Fruit fly (Drosophila melanogaster) whole organism, embryonic: ENCODE data around the gene CG5805.
A peak's percentile ranks its signal among the peaks of the same experiment; 100 is the strongest.

ENCODE experiments used
- Awh ChIP-seq: fragments of 200-800 bp; sonication (Bioruptor generic); IDR thresholded peaks from 2 replicates; pipeline ENCODE4, ENCODE4 v1.3.6; 2022; ENCODE audit warnings: missing biosample characterization, missing genetic modification characterization
- B-H2 ChIP-seq: fragments of 200-800 bp; sonication (Bioruptor generic); optimal IDR thresholded peaks from 2 replicates; lab custom pipeline; 2018; ENCODE audit warnings: missing biosample characterization, mild to moderate bottlenecking, missing genetic modification characterization
- Blimp-1 ChIP-seq: fragments of 200-800 bp; sonication (Bioruptor generic); optimal IDR thresholded peaks from 3 replicates; lab custom pipeline; 2018; ENCODE audit warnings: missing biosample characterization, missing genetic modification characterization, mild to moderate bottlenecking, moderate library complexity, missing genetic modification reagents
- CG11456 ChIP-seq: fragments of 200-800 bp; sonication (Bioruptor generic); IDR thresholded peaks from 3 replicates; pipeline ENCODE4 v1.3.6; 2022; ENCODE audit warnings: missing biosample characterization, missing genetic modification characterization
- CG12769 ChIP-seq: fragments of 200-800 bp; sonication (Bioruptor generic); optimal IDR thresholded peaks from 2 replicates; lab custom pipeline; 2019; ENCODE audit warnings: missing biosample characterization, mild to moderate bottlenecking, missing genetic modification characterization, moderate library complexity
- CG12942 ChIP-seq: fragments of 200-800 bp; sonication (Bioruptor generic); optimal IDR thresholded peaks from 3 replicates; lab custom pipeline; 2016; ENCODE audit warnings: missing biosample characterization, missing genetic modification characterization
- CG13424 ChIP-seq: fragments of 200-800 bp; sonication (Bioruptor generic); optimal IDR thresholded peaks from 2 replicates; lab custom pipeline; 2019; ENCODE audit warnings: missing biosample characterization, mild to moderate bottlenecking, missing genetic modification characterization, moderate library complexity
- CG13775 ChIP-seq: fragments of 200-800 bp; sonication (Bioruptor generic); optimal IDR thresholded peaks from 3 replicates; lab custom pipeline; 2017; ENCODE audit warnings: missing biosample characterization, mild to moderate bottlenecking, missing genetic modification characterization
- CG1603 ChIP-seq: fragments of 200-800 bp; sonication (Bioruptor generic); optimal IDR thresholded peaks from 2 replicates; lab custom pipeline; 2019; ENCODE audit warnings: missing biosample characterization, mild to moderate bottlenecking, missing genetic modification characterization, moderate library complexity
- CG17385 ChIP-seq: fragments of 200-800 bp; sonication (Bioruptor generic); optimal IDR thresholded peaks from 3 replicates; lab custom pipeline; 2018; ENCODE audit warnings: missing biosample characterization, mild to moderate bottlenecking, missing genetic modification characterization
- CG1832 ChIP-seq: fragments of 200-800 bp; sonication (Bioruptor generic); optimal IDR thresholded peaks from 2 replicates; lab custom pipeline; 2017; ENCODE audit warnings: missing biosample characterization, mild to moderate bottlenecking, missing genetic modification characterization, inconsistent platforms
- CG2875 ChIP-seq: fragments of 200-800 bp; sonication (Bioruptor generic); optimal IDR thresholded peaks from 2 replicates; lab custom pipeline; 2017; ENCODE audit warnings: missing biosample characterization, mild to moderate bottlenecking, missing genetic modification characterization, missing genetic modification reagents
- CG31388 ChIP-seq: fragments of 200-800 bp; sonication (Bioruptor generic); optimal IDR thresholded peaks from 2 replicates; lab custom pipeline; 2016; ENCODE audit warnings: missing biosample characterization, missing genetic modification characterization
- CG33557 ChIP-seq: fragments of 200-800 bp; sonication (Bioruptor generic); optimal IDR thresholded peaks from 2 replicates; lab custom pipeline; 2019; ENCODE audit warnings: missing biosample characterization, mild to moderate bottlenecking, missing genetic modification characterization, moderate library complexity
- CG4404 ChIP-seq: fragments of 200-800 bp; sonication (Bioruptor generic); IDR thresholded peaks from 2 replicates; pipeline ENCODE4 v1.3.6; 2022; ENCODE audit warnings: missing biosample characterization, missing genetic modification characterization
- CG5245 ChIP-seq: fragments of 200-800 bp; sonication (Bioruptor generic); optimal IDR thresholded peaks from 3 replicates; lab custom pipeline; 2016; ENCODE audit warnings: missing biosample characterization, missing genetic modification characterization
- CG6813 ChIP-seq: fragments of 200-800 bp; sonication (Bioruptor generic); optimal IDR thresholded peaks from 2 replicates; lab custom pipeline; 2017; ENCODE audit warnings: missing biosample characterization, missing genetic modification characterization, mild to moderate bottlenecking, moderate library complexity, missing genetic modification reagents
- CG7271 ChIP-seq: fragments of 200-800 bp; sonication (Bioruptor generic); optimal IDR thresholded peaks from 2 replicates; lab custom pipeline; 2018; ENCODE audit warnings: missing biosample characterization, mild to moderate bottlenecking, missing genetic modification characterization, moderate library complexity
- CG9817 ChIP-seq: fragments of 200-800 bp; sonication (Bioruptor generic); optimal IDR thresholded peaks from 2 replicates; lab custom pipeline; 2018; ENCODE audit warnings: missing biosample characterization, mild to moderate bottlenecking, missing genetic modification characterization, moderate library complexity
- Dbx ChIP-seq: fragments of 200-800 bp; sonication (Bioruptor generic); IDR thresholded peaks from 3 replicates; pipeline ENCODE4 v1.3.6; 2022; ENCODE audit warnings: missing biosample characterization, missing genetic modification characterization
- Dip3 ChIP-seq: fragments of 200-800 bp; sonication (Bioruptor generic); optimal IDR thresholded peaks from 3 replicates; lab custom pipeline; 2016; ENCODE audit warnings: missing biosample characterization, missing genetic modification characterization
- Dll ChIP-seq: fragments of 200-800 bp; sonication (Bioruptor generic); IDR thresholded peaks from 4 replicates; pipeline ENCODE4 v1.3.6; 2022; ENCODE audit warnings: missing biosample characterization, missing genetic modification characterization; ENCODE audit not compliant: partially characterized antibody
- Eip74EF ChIP-seq, 2 experiments: fragments of 200-800 bp in 1 of 2; fragments of >200 bp in 1 of 2; sonication (Bioruptor generic) in 1 of 2; optimal IDR thresholded peaks; 2 replicates each; lab custom pipeline; 2017 to 2019; ENCODE audit warnings: missing biosample characterization in 2 of 2, missing genetic modification characterization in 2 of 2, mild to moderate bottlenecking in 1 of 2, moderate library complexity in 1 of 2
- Ets97D ChIP-seq: fragments of 200-800 bp; sonication (Bioruptor generic); optimal IDR thresholded peaks from 3 replicates; lab custom pipeline; 2016; ENCODE audit warnings: missing biosample characterization, missing genetic modification characterization
- Gsc ChIP-seq: fragments of 200-800 bp; sonication (Bioruptor generic); IDR thresholded peaks from 2 replicates; pipeline ENCODE4 v1.3.6; 2022; ENCODE audit warnings: missing biosample characterization, missing genetic modification characterization
- Kr ChIP-seq: fragments of 200-800 bp; sonication (Bioruptor generic); optimal IDR thresholded peaks from 2 replicates; lab custom pipeline; 2017; ENCODE audit warnings: missing biosample characterization, mild to moderate bottlenecking, missing genetic modification characterization
- Nf-YB ChIP-seq: fragments of 200-800 bp; sonication (Bioruptor generic); optimal IDR thresholded peaks from 3 replicates; lab custom pipeline; 2019; ENCODE audit warnings: missing biosample characterization, mild to moderate bottlenecking, missing genetic modification characterization, moderate library complexity
- Optix ChIP-seq: fragments of 200-800 bp; sonication (Bioruptor generic); IDR thresholded peaks from 3 replicates; pipeline ENCODE4 v1.3.6; 2022; ENCODE audit warnings: missing biosample characterization, missing genetic modification characterization
- Sry-β ChIP-seq: fragments of 200-800 bp; sonication (Bioruptor generic); optimal IDR thresholded peaks from 2 replicates; lab custom pipeline; 2018; ENCODE audit warnings: missing biosample characterization, mild to moderate bottlenecking, missing genetic modification characterization, moderate library complexity
- Xbp1 ChIP-seq: fragments of 200-800 bp; sonication (Bioruptor generic); optimal IDR thresholded peaks from 3 replicates; lab custom pipeline; 2016; ENCODE audit warnings: missing biosample characterization, mild to moderate bottlenecking, missing genetic modification characterization
- ash1 ChIP-seq: fragments of 200-800 bp; sonication (Bioruptor generic); optimal IDR thresholded peaks from 2 replicates; lab custom pipeline; 2018; ENCODE audit warnings: missing biosample characterization, mild to moderate bottlenecking, missing genetic modification characterization
- bigmax ChIP-seq: fragments of 200-800 bp; sonication (Bioruptor generic); optimal IDR thresholded peaks from 2 replicates; lab custom pipeline; 2018; ENCODE audit warnings: missing biosample characterization, mild to moderate bottlenecking, missing genetic modification characterization
- chif ChIP-seq, 2 experiments: fragments of 200-800 bp; sonication (Bioruptor generic); optimal IDR thresholded peaks; 3 replicates each; lab custom pipeline; 2016; ENCODE audit warnings: missing biosample characterization in 2 of 2, missing genetic modification characterization in 2 of 2
- dan ChIP-seq: fragments of 200-800 bp; sonication (Bioruptor generic); IDR thresholded peaks from 2 replicates; pipeline ENCODE4 v1.3.6; 2022; ENCODE audit warnings: missing biosample characterization, missing genetic modification characterization
- dysf ChIP-seq: fragments of 200-800 bp; sonication (Bioruptor generic); IDR thresholded peaks from 3 replicates; pipeline ENCODE4 v1.3.6; 2022; ENCODE audit warnings: missing biosample characterization, missing genetic modification characterization
- exex ChIP-seq: fragments of 200-800 bp; sonication (Bioruptor generic); optimal IDR thresholded peaks from 4 replicates; lab custom pipeline; 2018; ENCODE audit warnings: missing biosample characterization, mild to moderate bottlenecking, missing genetic modification characterization, moderate library complexity
- fd102C ChIP-seq: fragments of 200-800 bp; sonication (Bioruptor generic); optimal IDR thresholded peaks from 2 replicates; lab custom pipeline; 2018; ENCODE audit warnings: missing biosample characterization, mild to moderate bottlenecking, missing genetic modification characterization, moderate library complexity
- fu2 ChIP-seq: fragments of 200-800 bp; sonication (Bioruptor generic); optimal IDR thresholded peaks from 2 replicates; lab custom pipeline; 2016; ENCODE audit warnings: missing biosample characterization, missing genetic modification characterization
- gcm2 ChIP-seq: fragments of 200-800 bp; sonication (Bioruptor generic); optimal IDR thresholded peaks from 2 replicates; lab custom pipeline; 2016; ENCODE audit warnings: missing biosample characterization, missing genetic modification characterization
- inv ChIP-seq: fragments of 200-800 bp; sonication (Bioruptor generic); IDR thresholded peaks from 2 replicates; pipeline ENCODE4 v1.3.6; 2022; ENCODE audit warnings: missing biosample characterization, missing genetic modification characterization; ENCODE audit not compliant: partially characterized antibody
- klu ChIP-seq: fragments of 200-800 bp; sonication (Bioruptor generic); IDR thresholded peaks from 2 replicates; pipeline ENCODE4 v1.3.6; 2022; ENCODE audit warnings: missing biosample characterization, missing genetic modification characterization
- luna ChIP-seq: fragments of 200-800 bp; sonication (Bioruptor generic); optimal IDR thresholded peaks from 2 replicates; lab custom pipeline; 2016; ENCODE audit warnings: missing biosample characterization, missing genetic modification characterization
- mirr ChIP-seq: fragments of 200-800 bp; sonication (Bioruptor generic); optimal IDR thresholded peaks from 3 replicates; lab custom pipeline; 2018; ENCODE audit warnings: missing biosample characterization, mild to moderate bottlenecking, missing genetic modification characterization
- oc ChIP-seq: fragments of 200-800 bp; sonication (Bioruptor generic); optimal IDR thresholded peaks from 2 replicates; lab custom pipeline; 2018; ENCODE audit warnings: missing biosample characterization, mild to moderate bottlenecking, missing genetic modification characterization, moderate library complexity
- phol ChIP-seq: fragments of 200-800 bp; sonication (Bioruptor generic); optimal IDR thresholded peaks from 3 replicates; lab custom pipeline; 2018; ENCODE audit warnings: missing biosample characterization, mild to moderate bottlenecking, missing genetic modification characterization, moderate library complexity
- repo ChIP-seq: fragments of 200-800 bp; sonication (Bioruptor generic); optimal IDR thresholded peaks from 2 replicates; lab custom pipeline; 2016; ENCODE audit warnings: missing biosample characterization, missing genetic modification characterization
- seq ChIP-seq: fragments of 200-800 bp; sonication (Bioruptor generic); IDR thresholded peaks from 2 replicates; pipeline ENCODE4 v1.3.6; 2022; ENCODE audit warnings: missing biosample characterization, missing genetic modification characterization
- slou ChIP-seq: fragments of 200-800 bp; sonication (Bioruptor generic); optimal IDR thresholded peaks from 3 replicates; lab custom pipeline; 2016; ENCODE audit warnings: missing biosample characterization, missing genetic modification characterization

CG5805 gene

DNA sequence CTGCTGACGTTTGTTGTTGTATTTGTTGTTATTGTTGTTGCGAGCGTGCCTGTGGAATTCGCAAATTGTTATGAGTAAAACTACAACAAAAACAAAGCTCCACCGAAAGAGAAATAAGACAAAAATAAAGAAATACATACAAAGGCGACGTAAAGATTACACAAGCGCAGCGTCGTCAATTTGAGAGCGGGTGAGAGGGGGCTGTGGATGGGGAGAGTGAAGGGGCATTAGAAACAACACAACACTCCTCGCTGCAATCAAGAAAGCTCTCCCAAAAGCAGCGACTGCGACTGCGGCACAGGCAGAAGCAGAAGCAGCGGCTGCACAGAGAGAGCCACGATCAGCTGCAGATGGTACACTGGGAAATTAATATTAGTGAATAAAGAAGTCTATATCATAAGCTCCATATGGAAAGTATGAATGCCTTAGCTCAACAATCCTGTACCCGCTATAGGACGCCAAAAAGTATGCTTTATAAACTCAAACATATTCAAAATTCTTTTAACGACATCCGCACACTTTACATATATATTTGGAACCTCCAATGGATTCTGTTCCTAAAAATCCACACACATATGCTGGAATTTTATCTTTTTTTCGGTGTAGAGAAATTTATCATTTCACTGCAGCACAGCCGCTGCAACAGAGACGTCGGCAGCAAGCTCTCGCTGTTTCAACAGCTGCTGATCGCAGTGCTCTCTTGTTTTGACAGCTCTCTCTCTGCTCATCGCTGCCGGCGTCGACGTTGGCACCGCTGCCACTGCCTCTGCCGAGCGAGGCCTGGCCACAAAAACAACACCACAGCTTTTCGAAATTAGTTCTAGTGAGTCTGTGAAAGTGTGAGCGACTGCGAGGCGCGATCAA, 18.5 kb downstream of the CG5805 start, which contains the start of gene CG13631 (continued):
- TF ChIP-seq Awh (GFP tag; lab: Robert Waterston, UW) (peak; percentile 88), oc (tag; lab: Kevin White, UChicago) (peak; percentile 96), CG11456 (GFP tag; lab: Robert Waterston, UW) (peak; percentile 64; the same call in 2 of the 3 replicates), Sry-β (GFP tag; lab: Kevin White, UChicago) (peak; percentile 68), CG17385 (GFP tag; lab: Kevin White, UChicago) (peak; percentile 89), CG12942 (GFP tag; lab: Kevin White, UChicago) (peak; percentile 90), CG2875 (GFP tag; lab: Kevin White, UChicago) (peak; percentile 97), mirr (GFP tag; lab: Kevin White, UChicago) (no peak), CG1603 (peak; percentile 81), phol (tag; lab: Kevin White, UChicago) (peak; percentile 98), CG31388 (GFP tag; lab: Kevin White, UChicago) (peak; percentile 90), exex (tag; lab: Kevin White, UChicago) (peak; percentile 41), Kr (GFP tag; lab: Kevin White, UChicago) (no peak), B-H2 (GFP tag; lab: Kevin White, UChicago) (no peak), CG12769 (tag; lab: Kevin White, UChicago) (peak; percentile 26), chif (GFP tag; optimal IDR thresholded peaks at IDR 0.05; lab: Kevin White, UChicago) (peak; percentile 95 to 97), CG33557 (GFP tag; lab: Kevin White, UChicago) (peak; percentile 79), CG6813 (GFP tag; lab: Kevin White, UChicago) (peak; percentile 83), dysf (GFP tag; lab: Robert Waterston, UW) (peak; percentile 94), CG13424 (tag; lab: Kevin White, UChicago) (peak; percentile 97), Gsc (GFP tag; lab: Robert Waterston, UW) (peak; percentile 88), klu (GFP tag; lab: Robert Waterston, UW) (peak; percentile 64; the same call in 1 of the 2 replicates), Eip74EF (GFP tag; optimal IDR thresholded peaks at IDR 0.05; lab: Kevin White, UChicago) (peak in 1 of 2 experiments; percentile 96), fu2 (GFP tag; lab: Kevin White, UChicago) (peak; percentile 64), Xbp1 (peak; percentile 96), dan (GFP tag; lab: Robert Waterston, UW) (peak; percentile 56; the same call in 1 of the 2 replicates), CG7271 (peak; percentile 44), slou (GFP tag; lab: Kevin White, UChicago) (peak; percentile 74), seq (GFP tag; lab: Robert Waterston, UW) (peak; percentile 87), CG13775 (peak; percentile 90), luna (GFP tag; lab: Kevin White, UChicago) (no peak), Dbx (GFP tag; lab: Robert Waterston, UW) (no peak), Optix (peak; percentile 95), CG1832 (GFP tag; lab: Kevin White, UChicago) (no peak), Dip3 (GFP tag; lab: Kevin White, UChicago) (peak; percentile 55), CG9817 (tag; lab: Kevin White, UChicago) (peak; percentile 86), Ets97D (GFP tag; lab: Kevin White, UChicago) (peak; percentile 74), inv (no peak), repo (GFP tag; lab: Kevin White, UChicago) (peak; percentile 90), Nf-YB (GFP tag; lab: Kevin White, UChicago) (peak; percentile 80), Dll (no peak), gcm2 (GFP tag; lab: Kevin White, UChicago) (peak; percentile 91), fd102C (no peak), Blimp-1 (peak; percentile 96), bigmax (GFP tag; lab: Kevin White, UChicago) (no peak), ash1 (no peak), CG4404 (GFP tag; lab: Robert Waterston, UW) (peak; percentile 72), CG5245 (GFP tag; lab: Kevin White, UChicago) (peak; percentile 94)
